Fruit fly (Drosophila melanogaster) whole organism, wandering third instar larva: Measurements from ENCODE around the gene Irbp18.
A peak's percentile ranks its signal among the peaks of the same experiment; 100 is the strongest.

Source experiments
- Abd-B ChIP-seq: fragments of >200 bp; optimal IDR thresholded peaks from 2 replicates; lab custom pipeline; 2017; ENCODE audit warnings: missing biosample characterization, missing genetic modification characterization
- CG32264 ChIP-seq: fragments of 200-800 bp; sonication (Bioruptor generic); optimal IDR thresholded peaks from 2 replicates; lab custom pipeline; 2016; ENCODE audit warnings: missing biosample characterization, missing genetic modification characterization
- CG9705 ChIP-seq: fragments of 200-800 bp; sonication (Bioruptor generic); optimal IDR thresholded peaks from 2 replicates; lab custom pipeline; 2018; ENCODE audit warnings: missing biosample characterization, mild to moderate bottlenecking, missing genetic modification characterization
- CrebA ChIP-seq: fragments of 200-800 bp; sonication (Bioruptor generic); optimal IDR thresholded peaks from 2 replicates; lab custom pipeline; 2016; ENCODE audit warnings: missing biosample characterization, mild to moderate bottlenecking, missing genetic modification characterization, borderline replicate concordance
- Dfd ChIP-seq: fragments of >200 bp; optimal IDR thresholded peaks from 2 replicates; lab custom pipeline; 2017; ENCODE audit warnings: missing biosample characterization, missing genetic modification characterization
- Dif ChIP-seq: fragments of 200-275, 200-300 bp; sonication (Bioruptor generic); optimal IDR thresholded peaks from 2 replicates; lab custom pipeline; 2018; ENCODE audit warnings: missing biosample characterization, missing genetic modification characterization; ENCODE audit not compliant: partially characterized antibody
- GATAd ChIP-seq: sonication (Bioruptor generic); optimal IDR thresholded peaks from 2 replicates; lab custom pipeline; 2016; ENCODE audit warnings: missing biosample characterization, missing genetic modification characterization
- HLH106 ChIP-seq: fragments of 200-800 bp; optimal IDR thresholded peaks from 3 replicates; lab custom pipeline; 2019; ENCODE audit warnings: missing biosample characterization, mild to moderate bottlenecking, missing genetic modification characterization, moderate library complexity
- Hnf4 ChIP-seq: fragments of 200-800 bp; sonication (Bioruptor generic); optimal IDR thresholded peaks from 2 replicates; lab custom pipeline; 2016; ENCODE audit warnings: missing biosample characterization, mild to moderate bottlenecking, missing genetic modification characterization
- Hr78 ChIP-seq: fragments of >200 bp; optimal IDR thresholded peaks from 2 replicates; lab custom pipeline; 2017; ENCODE audit warnings: missing biosample characterization, missing genetic modification characterization
- Hr83 ChIP-seq: fragments of 200-300 bp; sonication (Bioruptor generic); optimal IDR thresholded peaks from 2 replicates; lab custom pipeline; 2016; ENCODE audit warnings: missing biosample characterization, mild to moderate bottlenecking, missing genetic modification characterization, moderate library complexity; ENCODE audit not compliant: poor library complexity, severe bottlenecking
- Jra ChIP-seq: sonication (Bioruptor generic); optimal IDR thresholded peaks from 2 replicates; lab custom pipeline; 2016; ENCODE audit warnings: missing biosample characterization, missing genetic modification characterization
- Mio ChIP-seq: sonication (Bioruptor generic); optimal IDR thresholded peaks from 2 replicates; lab custom pipeline; 2016; ENCODE audit warnings: missing biosample characterization, missing genetic modification characterization
- Myc ChIP-seq: fragments of >200 bp; optimal IDR thresholded peaks from 2 replicates; lab custom pipeline; 2017
- N ChIP-seq: fragments of >200 bp; optimal IDR thresholded peaks from 2 replicates; lab custom pipeline; 2018; ENCODE audit warnings: missing biosample characterization, missing external identifiers, missing genetic modification characterization
- OdsH ChIP-seq: fragments of 200-800 bp; sonication (Bioruptor generic); optimal IDR thresholded peaks from 2 replicates; lab custom pipeline; 2016; ENCODE audit warnings: missing biosample characterization, mild to moderate bottlenecking, missing genetic modification characterization
- Rel ChIP-seq, 2 experiments: fragments of 200-800 bp; sonication (Bioruptor generic) in 1 of 2; optimal IDR thresholded peaks; 2 replicates in 1 of 2; 3 replicates in 1 of 2; lab custom pipeline; 2016 to 2019; ENCODE audit warnings: mild to moderate bottlenecking in 2 of 2, missing biosample characterization in 2 of 2, missing genetic modification characterization in 2 of 2, moderate library complexity in 1 of 2
- Sp1 ChIP-seq: fragments of 200-800 bp; sonication (Bioruptor generic); optimal IDR thresholded peaks from 3 replicates; lab custom pipeline; 2019; ENCODE audit warnings: missing biosample characterization, mild to moderate bottlenecking, missing genetic modification characterization, moderate library complexity
- Vsx2 ChIP-seq: fragments of 200-300, 225-300 bp; sonication (Bioruptor generic); optimal IDR thresholded peaks from 2 replicates; lab custom pipeline; 2018; ENCODE audit warnings: missing biosample characterization, missing genetic modification characterization; ENCODE audit not compliant: partially characterized antibody
- br ChIP-seq: fragments of 200-800 bp; sonication (Bioruptor generic); optimal IDR thresholded peaks from 2 replicates; lab custom pipeline; 2016; ENCODE audit warnings: missing biosample characterization, missing genetic modification characterization
- brk ChIP-seq: fragments of 200-800 bp; sonication (Bioruptor generic); optimal IDR thresholded peaks from 2 replicates; lab custom pipeline; 2016; ENCODE audit warnings: missing biosample characterization, mild to moderate bottlenecking, missing genetic modification characterization
- dl ChIP-seq, 2 experiments: fragments of 175-275, 200-275 bp in 1 of 2; fragments of 200-275 bp in 1 of 2; sonication (Bioruptor generic); optimal IDR thresholded peaks; lab custom pipeline; 2018; ENCODE audit warnings: mild to moderate bottlenecking in 2 of 2, missing biosample characterization in 2 of 2, missing genetic modification characterization in 2 of 2, moderate library complexity in 2 of 2; ENCODE audit not compliant: partially characterized antibody in 2 of 2, insufficient read depth in 1 of 2
- dsf ChIP-seq: sonication (Bioruptor generic); optimal IDR thresholded peaks from 2 replicates; lab custom pipeline; 2016; ENCODE audit warnings: missing biosample characterization, missing genetic modification characterization, borderline replicate concordance
- ey ChIP-seq: fragments of 200-800 bp; sonication (Bioruptor generic); optimal IDR thresholded peaks from 2 replicates; lab custom pipeline; 2016; ENCODE audit warnings: missing biosample characterization, missing genetic modification characterization
- foxo ChIP-seq, 2 experiments: fragments of 200-800 bp; sonication (Bioruptor generic); optimal IDR thresholded peaks; 2 replicates in 1 of 2; 3 replicates in 1 of 2; lab custom pipeline; 2016 to 2017; ENCODE audit warnings: missing biosample characterization in 2 of 2, missing genetic modification characterization in 2 of 2
- fru ChIP-seq: fragments of 200-800 bp; sonication (Bioruptor generic); optimal IDR thresholded peaks from 3 replicates; lab custom pipeline; 2016; ENCODE audit warnings: missing biosample characterization, mild to moderate bottlenecking, missing genetic modification characterization
- h ChIP-seq: fragments of 200-800 bp; sonication (Bioruptor generic); optimal IDR thresholded peaks from 3 replicates; lab custom pipeline; 2016; ENCODE audit warnings: missing biosample characterization, mild to moderate bottlenecking, missing genetic modification characterization
- jim ChIP-seq: fragments of 175-275, 200-325 bp; sonication (Bioruptor generic); optimal IDR thresholded peaks from 2 replicates; lab custom pipeline; 2016; ENCODE audit warnings: missing biosample characterization, mild to moderate bottlenecking, missing genetic modification characterization
- pan ChIP-seq: fragments of >200 bp; optimal IDR thresholded peaks from 2 replicates; lab custom pipeline; 2017
- psq ChIP-seq: fragments of 200-800 bp; sonication (Bioruptor generic); optimal IDR thresholded peaks from 3 replicates; lab custom pipeline; 2017; ENCODE audit warnings: missing biosample characterization, mild to moderate bottlenecking, missing genetic modification characterization, moderate library complexity
- rgr ChIP-seq: fragments of 200-800 bp; sonication (Bioruptor generic); optimal IDR thresholded peaks from 3 replicates; lab custom pipeline; 2016; ENCODE audit warnings: missing biosample characterization, mild to moderate bottlenecking, missing genetic modification characterization
- sage ChIP-seq: fragments of 200-800 bp; sonication (Bioruptor generic); optimal IDR thresholded peaks from 2 replicates; lab custom pipeline; 2016; ENCODE audit warnings: missing biosample characterization, mild to moderate bottlenecking, missing genetic modification characterization
- sv ChIP-seq: fragments of 200-800 bp; sonication (Bioruptor generic); optimal IDR thresholded peaks from 3 replicates; lab custom pipeline; 2016; ENCODE audit warnings: missing biosample characterization, missing genetic modification characterization
- tai ChIP-seq: sonication (Bioruptor generic); optimal IDR thresholded peaks from 2 replicates; lab custom pipeline; 2016; ENCODE audit warnings: missing biosample characterization, missing genetic modification characterization
- usp ChIP-seq: fragments of >200 bp; optimal IDR thresholded peaks from 2 replicates; lab custom pipeline; 2017; ENCODE audit warnings: missing biosample characterization, missing genetic modification characterization
- woc ChIP-seq: sonication (Bioruptor generic); optimal IDR thresholded peaks from 2 replicates; lab custom pipeline; 2016; ENCODE audit warnings: missing biosample characterization, mild to moderate bottlenecking, missing genetic modification characterization

Irbp18 gene

DNA sequence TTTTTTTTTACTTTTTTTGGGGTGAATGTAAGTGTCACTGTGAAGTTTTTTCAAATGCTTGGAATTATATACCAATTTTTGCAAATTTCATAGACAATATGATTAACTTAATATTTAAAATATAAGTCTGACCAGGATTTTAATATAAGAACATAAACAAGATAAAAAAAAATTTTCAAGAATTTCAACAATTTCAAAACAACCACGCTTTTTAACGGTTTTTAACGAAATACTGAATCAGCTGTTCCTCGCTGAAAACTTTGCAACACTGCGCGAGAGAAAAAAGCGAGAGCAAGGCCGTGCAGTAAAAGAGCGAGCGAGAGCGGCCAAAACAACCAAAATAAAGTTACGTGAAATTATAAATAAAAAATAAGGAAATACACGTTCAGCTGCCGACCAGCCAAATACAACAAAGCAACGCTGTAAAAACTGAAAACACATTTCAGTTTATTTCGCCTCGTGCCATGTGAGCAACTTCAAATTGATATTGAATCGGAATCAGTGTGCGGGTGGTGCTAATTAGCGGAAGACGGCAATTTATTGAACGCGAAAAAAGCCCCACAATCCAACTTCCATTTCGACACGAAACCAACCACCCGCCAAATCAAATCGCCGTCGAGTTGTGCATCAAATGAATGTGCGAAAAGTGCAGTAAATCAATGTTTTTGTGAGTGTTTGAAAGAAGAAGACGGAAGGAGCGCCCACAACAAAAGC lies 1.6 kb downstream of the Irbp18 start, which contains the start of the genes CG46439, Iyd and CG33947:
TSS of gene CG46439 (minus strand) at position 51 of the 714 bp plus-strand sequence.
TSS of gene Iyd (minus strand) at position 51 of the 714 bp plus-strand sequence.
TSS of gene CG33947 (plus strand) at position 302 of the 714 bp plus-strand sequence.
- TF ChIP-seq Sp1 (GFP tag; lab: Kevin White, UChicago): peak; percentile 53
- TF ChIP-seq tai (GFP tag; lab: Kevin White, UChicago): no peak
- peak; percentile 50 for TF ChIP-seq fru
- TF ChIP-seq CG9705: no peak
- peak; percentile 16 for TF ChIP-seq woc (GFP tag; lab: Kevin White, UChicago)
- TF ChIP-seq HLH106 (tag; lab: Kevin White, UChicago): peak; percentile 23
- TF ChIP-seq rgr (GFP tag; lab: Kevin White, UChicago): peak; percentile 16
- no peak for TF ChIP-seq CrebA (GFP tag; lab: Kevin White, UChicago)
- TF ChIP-seq psq (GFP tag; lab: Kevin White, UChicago): peak; percentile 54
- TF ChIP-seq h: peak; percentile 43
- no peak for TF ChIP-seq Dfd (GFP tag; lab: Kevin White, UChicago)
- peak; percentile 80 for TF ChIP-seq sage (GFP tag; lab: Kevin White, UChicago)
- no peak for TF ChIP-seq N (GFP tag; lab: Kevin White, UChicago)
- peak; percentile 40 for TF ChIP-seq Dif
- no peak for TF ChIP-seq OdsH (GFP tag; lab: Kevin White, UChicago)
- TF ChIP-seq Rel (GFP tag; optimal IDR thresholded peaks at IDR 0.05; lab: Kevin White, UChicago): no peak
- TF ChIP-seq Rel (tag; optimal IDR thresholded peaks at IDR 0.05; lab: Kevin White, UChicago): peak; percentile 90
- TF ChIP-seq Myc (lab: Kevin White, UChicago): peak; percentile 7
- TF ChIP-seq Vsx2 (GFP tag; lab: Kevin White, UChicago): peak; percentile 75
- peak; percentile 78 for TF ChIP-seq brk (GFP tag; lab: Kevin White, UChicago)
- TF ChIP-seq Hnf4 (GFP tag; lab: Kevin White, UChicago): peak; percentile 49
- TF ChIP-seq foxo (GFP tag; optimal IDR thresholded peaks at IDR 0.05; lab: Kevin White, UChicago): peak; percentile 21 to 41
- TF ChIP-seq ey (GFP tag; lab: Kevin White, UChicago): no peak
- peak; percentile 67 for TF ChIP-seq CG32264
- TF ChIP-seq Jra (GFP tag; lab: Kevin White, UChicago): peak; percentile 34
- no peak for TF ChIP-seq Hr78
- peak; percentile 43 for TF ChIP-seq br
- no peak for TF ChIP-seq dl (GFP tag; optimal IDR thresholded peaks at IDR 0.05; lab: Kevin White, UChicago; ENCODE audit: insufficient read depth in 1 of 2, partially characterized antibody in 2 of 2)
- TF ChIP-seq Abd-B (GFP tag; lab: Kevin White, UChicago): no peak

DNA sequence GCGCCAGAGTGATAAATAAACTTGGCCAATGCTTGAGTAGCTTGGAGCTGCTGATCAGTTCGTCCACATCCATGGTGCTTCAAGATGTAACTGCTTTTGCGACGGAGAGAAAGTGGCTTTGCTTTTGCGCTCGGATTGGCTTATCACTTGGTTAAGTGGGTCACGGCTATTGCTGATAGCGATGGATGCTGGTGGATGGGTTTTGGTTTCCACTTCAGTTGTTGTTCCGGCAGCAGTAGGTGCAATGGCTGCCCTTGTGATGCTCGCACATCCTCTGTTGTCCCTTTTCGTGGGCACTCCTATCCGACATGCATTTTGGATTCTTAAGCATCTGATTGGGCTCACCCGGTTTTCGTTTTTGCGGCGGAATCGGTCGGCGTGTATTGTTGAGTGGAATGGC lies 3.7 kb downstream of the Irbp18 start:
- no peak for TF ChIP-seq sage (GFP tag; lab: Kevin White, UChicago)
- no peak for TF ChIP-seq tai (GFP tag; lab: Kevin White, UChicago)
- no peak for TF ChIP-seq HLH106 (tag; lab: Kevin White, UChicago)
- no peak for TF ChIP-seq Hnf4 (GFP tag; lab: Kevin White, UChicago)
- no peak for TF ChIP-seq dl (GFP tag; optimal IDR thresholded peaks at IDR 0.05; lab: Kevin White, UChicago; ENCODE audit: insufficient read depth in 1 of 2, partially characterized antibody in 2 of 2)
- TF ChIP-seq foxo (GFP tag; optimal IDR thresholded peaks at IDR 0.05; lab: Kevin White, UChicago): no peak
- TF ChIP-seq OdsH (GFP tag; lab: Kevin White, UChicago): no peak
- no peak for TF ChIP-seq pan (lab: Kevin White, UChicago)
- TF ChIP-seq brk (GFP tag; lab: Kevin White, UChicago): no peak
- TF ChIP-seq CG9705: no peak
- TF ChIP-seq Myc (lab: Kevin White, UChicago): no peak
- no peak for TF ChIP-seq N (GFP tag; lab: Kevin White, UChicago)
- TF ChIP-seq fru: no peak
- TF ChIP-seq rgr (GFP tag; lab: Kevin White, UChicago): no peak
- no peak for TF ChIP-seq CrebA (GFP tag; lab: Kevin White, UChicago)

DNA sequence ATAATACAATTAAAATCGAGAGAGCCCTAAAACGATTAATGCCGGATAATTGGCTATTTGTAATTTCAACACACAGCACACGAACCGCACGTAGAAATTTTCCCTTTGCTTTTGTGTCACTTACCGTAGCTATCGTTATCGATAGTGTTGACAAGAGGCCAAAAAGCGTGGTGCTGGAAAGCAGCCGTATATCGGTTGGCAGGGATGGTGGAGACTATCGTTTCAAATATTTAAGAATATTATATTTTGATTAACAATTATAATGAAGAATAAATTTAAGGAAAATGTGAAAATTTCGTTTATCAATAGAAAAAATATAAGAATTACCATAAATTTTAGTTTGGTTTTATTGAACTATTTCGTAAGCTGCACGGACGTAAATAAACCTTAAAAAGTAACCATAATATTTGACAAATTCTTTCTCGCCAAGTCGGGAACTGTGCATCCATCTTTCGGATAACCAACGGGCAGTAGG lies 4.9 kb downstream of the Irbp18 start, which contains the start of gene JIL-1:
TSS of gene JIL-1 (minus strand) at position 148 of the 475 bp plus-strand sequence.
- no peak for TF ChIP-seq CrebA (GFP tag; lab: Kevin White, UChicago)
- TF ChIP-seq Mio: peak; percentile 0
- TF ChIP-seq CG32264: no peak
- TF ChIP-seq dsf (GFP tag; lab: Kevin White, UChicago): peak; percentile 60
- TF ChIP-seq Hr78: no peak
- TF ChIP-seq Hnf4 (GFP tag; lab: Kevin White, UChicago): peak; percentile 83
- peak; percentile 77 for TF ChIP-seq h
- peak; percentile 56 for TF ChIP-seq Sp1 (GFP tag; lab: Kevin White, UChicago)
- peak; percentile 40 for TF ChIP-seq tai (GFP tag; lab: Kevin White, UChicago)
- TF ChIP-seq Jra (GFP tag; lab: Kevin White, UChicago): peak; percentile 75
- peak in 1 of 2 experiments; percentile 78 for TF ChIP-seq foxo (GFP tag; optimal IDR thresholded peaks at IDR 0.05; lab: Kevin White, UChicago)
- TF ChIP-seq pan (lab: Kevin White, UChicago): no peak
- TF ChIP-seq Hr83 (GFP tag; lab: Kevin White, UChicago): peak; percentile 38
- peak; percentile 20 for TF ChIP-seq OdsH (GFP tag; lab: Kevin White, UChicago)
- TF ChIP-seq N (GFP tag; lab: Kevin White, UChicago): no peak
- peak; percentile 62 for TF ChIP-seq fru
- peak; percentile 74 for TF ChIP-seq rgr (GFP tag; lab: Kevin White, UChicago)
- TF ChIP-seq CG9705: peak; percentile 29
- TF ChIP-seq dl (GFP tag; optimal IDR thresholded peaks at IDR 0.05; lab: Kevin White, UChicago; ENCODE audit: insufficient read depth in 1 of 2, partially characterized antibody in 2 of 2): no peak
- peak; percentile 69 for TF ChIP-seq sv (GFP tag; lab: Kevin White, UChicago)
- peak; percentile 25 for TF ChIP-seq Vsx2 (GFP tag; lab: Kevin White, UChicago)
- peak; percentile 6 for TF ChIP-seq jim (GFP tag; lab: Kevin White, UChicago)
- TF ChIP-seq HLH106 (tag; lab: Kevin White, UChicago): peak; percentile 68
- TF ChIP-seq Rel (GFP tag; optimal IDR thresholded peaks at IDR 0.05; lab: Kevin White, UChicago): peak; percentile 36
- peak; percentile 32 for TF ChIP-seq Rel (tag; optimal IDR thresholded peaks at IDR 0.05; lab: Kevin White, UChicago)
- TF ChIP-seq ey (GFP tag; lab: Kevin White, UChicago): peak; percentile 51
- TF ChIP-seq GATAd (GFP tag; lab: Kevin White, UChicago): peak; percentile 41
- TF ChIP-seq woc (GFP tag; lab: Kevin White, UChicago): peak; percentile 76
- no peak for TF ChIP-seq Dif
- peak; percentile 65 for TF ChIP-seq sage (GFP tag; lab: Kevin White, UChicago)
- no peak for TF ChIP-seq usp (GFP tag; lab: Kevin White, UChicago)
